Worm (Caenorhabditis elegans) whole organism, L1 larva: ENCODE results near the gene vps-2.

ENCODE experiments used
- alr-1 ChIP-seq: fragments of 200-800 bp; sonication (Bioruptor generic); optimal IDR thresholded peaks from 2 replicates; lab custom pipeline; 2018; ENCODE audit warnings: borderline replicate concordance, mild to moderate bottlenecking, missing genetic modification characterization, missing compliant biosample characterization
- aly-2 ChIP-seq: fragments of 150-350 bp; optimal IDR thresholded peaks from 2 replicates; lab custom pipeline; 2014; ENCODE audit warnings: missing biosample characterization, missing genetic modification characterization
- ama-1 ChIP-seq: fragments of 150-350 bp; optimal IDR thresholded peaks from 2 replicates; lab custom pipeline; 2014
- ceh-8 ChIP-seq: fragments of 200-800 bp; sonication (Bioruptor generic); optimal IDR thresholded peaks from 2 replicates; lab custom pipeline; 2018; ENCODE audit warnings: mild to moderate bottlenecking, missing genetic modification characterization, moderate library complexity, missing compliant biosample characterization
- egl-27 ChIP-seq, 2 experiments: fragments of 150-350 bp in 1 of 2; sonication (generic microtip); optimal IDR thresholded peaks; 3 replicates each; lab custom pipeline; 2017 to 2018; ENCODE audit warnings: missing biosample characterization in 2 of 2, missing genetic modification characterization in 2 of 2, missing genetic modification reagents in 2 of 2
- fos-1 ChIP-seq: fragments of 150-350 bp; optimal IDR thresholded peaks from 2 replicates; lab custom pipeline; 2014; ENCODE audit warnings: missing biosample characterization, missing genetic modification characterization
- lsy-2 ChIP-seq, 2 experiments: fragments of 150-350 bp; optimal IDR thresholded peaks; 2 replicates each; lab custom pipeline; 2014; ENCODE audit warnings: missing biosample characterization in 2 of 2, missing genetic modification characterization in 2 of 2
- nhr-237 ChIP-seq: fragments of 150-350 bp; optimal IDR thresholded peaks from 2 replicates; lab custom pipeline; 2014; ENCODE audit warnings: missing biosample characterization, missing genetic modification characterization
- nhr-76 ChIP-seq: sonication (generic microtip); optimal IDR thresholded peaks from 2 replicates; lab custom pipeline; 2017; ENCODE audit warnings: missing biosample characterization, missing genetic modification characterization
- skn-1 ChIP-seq: fragments of 150-350 bp; optimal IDR thresholded peaks from 2 replicates; lab custom pipeline; 2014; ENCODE audit warnings: missing biosample characterization, missing genetic modification characterization
- unc-130 ChIP-seq: fragments of 150-350 bp; optimal IDR thresholded peaks from 2 replicates; lab custom pipeline; 2017; ENCODE audit warnings: missing biosample characterization, missing genetic modification characterization, inconsistent platforms

ce11 chrII:12806602-12807182, 38.7 kb upstream of the vps-2 start, which contains the start of gene spds-1:
- TF ChIP-seq unc-130 (tag; lab: Kevin White, UChicago) (no peak), skn-1 (tag; lab: Kevin White, UChicago) (no peak), alr-1 (tag; lab: Kevin White, UChicago) (no peak), ama-1 (no peak), nhr-237 (tag; lab: Kevin White, UChicago) (no peak), aly-2 (tag; lab: Kevin White, UChicago) (no peak), lsy-2 (tag; optimal IDR thresholded peaks at IDR 0.05; lab: Kevin White, UChicago) (no peak), ceh-8 (no peak), nhr-76 (tag; lab: Kevin White, UChicago) (no peak), fos-1 (tag; lab: Kevin White, UChicago) (no peak), egl-27 (tag; optimal IDR thresholded peaks at IDR 0.05; lab: Kevin White, UChicago) (no peak)
